Fruit fly (Drosophila melanogaster): ENCODE results near the gene Gmppb.

- TF ChIP-seq kay (GFP tag; ENCODE audit: borderline replicate concordance) = peak; percentile 85
- no peak for TF ChIP-seq Mnt (GFP tag; optimal IDR thresholded peaks at IDR 0.05)
- TF ChIP-seq CG7101 (tag; optimal IDR thresholded peaks at IDR 0.05) = no peak
- TF ChIP-seq CG5204 (GFP tag; optimal IDR thresholded peaks at IDR 0.05) = no peak
- no peak for TF ChIP-seq CG1620 (GFP tag; optimal IDR thresholded peaks at IDR 0.05)
- TF ChIP-seq pad (GFP tag; optimal IDR thresholded peaks at IDR 0.05) = no peak
- TF ChIP-seq cic (GFP tag; optimal IDR thresholded peaks at IDR 0.05) = no peak
- no peak for TF ChIP-seq CG14711 (tag; optimal IDR thresholded peaks at IDR 0.05)
- no peak for TF ChIP-seq Crg-1 (GFP tag; optimal IDR thresholded peaks at IDR 0.05)
- no peak for TF ChIP-seq bab1 (GFP tag; optimal IDR thresholded peaks at IDR 0.05)
- no peak for TF ChIP-seq toe (GFP tag; optimal IDR thresholded peaks at IDR 0.05)
- no peak for TF ChIP-seq cnc (optimal IDR thresholded peaks at IDR 0.05)
Measured at dm6 chr3R:4804126-4804649, 7.1 kb upstream of the Gmppb start.
